ENCODE assay signal across 2 fruit fly cellular contexts in genomic region chr3L:12835511-12836479, dm6.
TF ChIP-seq lines count a peak whose summit lies in the region.

No protein-coding gene starts in this region.

TF ChIP-seq in whole organism, embryonic, 481 proteins besides CTCF, POLR2A, EP300 and RAD21 (continued from another document):
- peak; percentile 32 for TF ChIP-seq CG17568 (GFP tag; optimal IDR thresholded peaks at IDR 0.05; lab: Kevin White, UChicago)
- TF ChIP-seq eve (GFP tag; optimal IDR thresholded peaks at IDR 0.05; lab: Kevin White, UChicago), result peak in 1 of 2 experiments; percentile 68
- peak; percentile 23; the same call in 1 of the 2 replicates for TF ChIP-seq Bgb (GFP tag; IDR thresholded peaks at IDR 0.05; lab: Robert Waterston, UW; ENCODE audit: partially characterized antibody)
- peak; percentile 7 for TF ChIP-seq gro (GFP tag; optimal IDR thresholded peaks at IDR 0.05; lab: Kevin White, UChicago)
- TF ChIP-seq MTF-1 (GFP tag; optimal IDR thresholded peaks at IDR 0.05; lab: Kevin White, UChicago; ENCODE audit: borderline replicate concordance), result peak; percentile 31
- TF ChIP-seq sug (tag; optimal IDR thresholded peaks at IDR 0.05; lab: Kevin White, UChicago), result peak; percentile 99
- peak; percentile 12 for TF ChIP-seq CG2678 (tag; optimal IDR thresholded peaks at IDR 0.05; lab: Kevin White, UChicago)
- TF ChIP-seq sim (GFP tag; IDR thresholded peaks at IDR 0.05; lab: Robert Waterston, UW), result no peak
- peak in 1 of 2 experiments; percentile 17 for TF ChIP-seq Hr78 (GFP tag; optimal IDR thresholded peaks at IDR 0.05; lab: Kevin White, UChicago)
- peak; percentile 22 for TF ChIP-seq CG6254 (GFP tag; optimal IDR thresholded peaks at IDR 0.05; lab: Kevin White, UChicago)
- peak; percentile 34 for TF ChIP-seq CG4707 (GFP tag; optimal IDR thresholded peaks at IDR 0.05; lab: Kevin White, UChicago)
- TF ChIP-seq pfk (GFP tag; optimal IDR thresholded peaks at IDR 0.05; lab: Kevin White, UChicago), result no peak
- TF ChIP-seq pita (GFP tag; optimal IDR thresholded peaks at IDR 0.05; lab: Kevin White, UChicago), result peak; percentile 23
- TF ChIP-seq PHDP (tag; optimal IDR thresholded peaks at IDR 0.05; lab: Kevin White, UChicago), result peak; percentile 47
- peak; percentile 7 for TF ChIP-seq Fer1 (GFP tag; optimal IDR thresholded peaks at IDR 0.05; lab: Kevin White, UChicago)
- no peak for TF ChIP-seq CG1832 (GFP tag; optimal IDR thresholded peaks at IDR 0.05; lab: Kevin White, UChicago)
- TF ChIP-seq Spps (tag; optimal IDR thresholded peaks at IDR 0.05; lab: Kevin White, UChicago), result peak; percentile 12
- no peak; the same call in 2 of the 3 replicates for TF ChIP-seq knrl (GFP tag; IDR thresholded peaks at IDR 0.05; lab: Robert Waterston, UW; ENCODE audit: partially characterized antibody)
- no peak for TF ChIP-seq CG2120 (GFP tag; optimal IDR thresholded peaks at IDR 0.05; lab: Kevin White, UChicago)
- peak; percentile 21 for TF ChIP-seq Dek (tag; optimal IDR thresholded peaks at IDR 0.05; lab: Kevin White, UChicago)
- peak; percentile 35 for TF ChIP-seq Hey (tag; optimal IDR thresholded peaks at IDR 0.05; lab: Kevin White, UChicago)
- TF ChIP-seq CG7372 (GFP tag; IDR thresholded peaks at IDR 0.05; lab: Robert Waterston, UW), result no peak
- peak; percentile 13 for TF ChIP-seq gem (tag; optimal IDR thresholded peaks at IDR 0.05; lab: Kevin White, UChicago)
- TF ChIP-seq cwo (GFP tag; optimal IDR thresholded peaks at IDR 0.05; lab: Kevin White, UChicago), result peak; percentile 9
- TF ChIP-seq CG12071 (GFP tag; optimal IDR thresholded peaks at IDR 0.05; lab: Kevin White, UChicago), result peak; percentile 34
- TF ChIP-seq Sin3A (optimal IDR thresholded peaks at IDR 0.05; lab: Kevin White, UChicago), result no peak
- TF ChIP-seq D19A (tag; optimal IDR thresholded peaks at IDR 0.05; lab: Kevin White, UChicago), result peak; percentile 14
- TF ChIP-seq grn (GFP tag; optimal IDR thresholded peaks at IDR 0.05; lab: Kevin White, UChicago), result peak; percentile 78
- peak; percentile 47 for TF ChIP-seq CG15601 (tag; optimal IDR thresholded peaks at IDR 0.05; lab: Kevin White, UChicago)
- TF ChIP-seq Hmx (GFP tag; optimal IDR thresholded peaks at IDR 0.05; lab: Kevin White, UChicago), result no peak
- 0 out of 2 replicates have a peak, but pooled peaks have one; percentile 16 for TF ChIP-seq Awh (GFP tag; IDR thresholded peaks at IDR 0.05; lab: Robert Waterston, UW)
- TF ChIP-seq sens (GFP tag; lab: Kevin White, UChicago), result peak; percentile 50
- peak; percentile 0 for TF ChIP-seq HHEX (GFP tag; optimal IDR thresholded peaks at IDR 0.05; lab: Kevin White, UChicago)
- TF ChIP-seq nerfin-1 (tag; optimal IDR thresholded peaks at IDR 0.05; lab: Kevin White, UChicago), result peak; percentile 8
- peak; percentile 53; the same call in 1 of the 3 replicates for TF ChIP-seq CG2199 (GFP tag; IDR thresholded peaks at IDR 0.05; lab: Robert Waterston, UW)
- no peak for TF ChIP-seq CG8290 (GFP tag; optimal IDR thresholded peaks at IDR 0.05; lab: Kevin White, UChicago)
- peak in 1 of 2 experiments; percentile 71 for TF ChIP-seq CG8290 (tag; optimal IDR thresholded peaks at IDR 0.05; lab: Kevin White, UChicago)
- TF ChIP-seq nau (GFP tag; optimal IDR thresholded peaks at IDR 0.05; lab: Kevin White, UChicago), result no peak
- TF ChIP-seq CG18476 (GFP tag; optimal IDR thresholded peaks at IDR 0.05; lab: Kevin White, UChicago), result no peak
- TF ChIP-seq CG15514 (GFP tag; optimal IDR thresholded peaks at IDR 0.05; lab: Kevin White, UChicago), result peak; percentile 27
- TF ChIP-seq CG6654 (GFP tag; optimal IDR thresholded peaks at IDR 0.05; lab: Kevin White, UChicago), result peak; percentile 98
- peak; percentile 80 for TF ChIP-seq lab (GFP tag; optimal IDR thresholded peaks at IDR 0.05; lab: Kevin White, UChicago)
- peak; percentile 85 for TF ChIP-seq Myb (GFP tag; optimal IDR thresholded peaks at IDR 0.05; lab: Kevin White, UChicago)
- peak; percentile 18 for TF ChIP-seq CG13424 (tag; optimal IDR thresholded peaks at IDR 0.05; lab: Kevin White, UChicago)
- no peak for TF ChIP-seq CG9215 (GFP tag; IDR thresholded peaks at IDR 0.05; lab: Robert Waterston, UW)
- TF ChIP-seq otp (GFP tag; IDR thresholded peaks at IDR 0.05; lab: Robert Waterston, UW), result 0 out of 3 replicates have a peak, but pooled peaks have one; percentile 28
- no peak for TF ChIP-seq amos (GFP tag; IDR thresholded peaks at IDR 0.05; lab: Robert Waterston, UW; ENCODE audit: partially characterized antibody)
- peak; percentile 50 for TF ChIP-seq mirr (GFP tag; optimal IDR thresholded peaks at IDR 0.05; lab: Kevin White, UChicago)
- no peak for TF ChIP-seq CG34224 (GFP tag; IDR thresholded peaks at IDR 0.05; lab: Robert Waterston, UW; ENCODE audit: partially characterized antibody)
- peak; percentile 4 for TF ChIP-seq CG2202 (tag; optimal IDR thresholded peaks at IDR 0.05; lab: Kevin White, UChicago)
- TF ChIP-seq en (GFP tag; optimal IDR thresholded peaks at IDR 0.05; lab: Kevin White, UChicago), result no peak
- peak; percentile 12 for TF ChIP-seq Meics (GFP tag; optimal IDR thresholded peaks at IDR 0.05; lab: Kevin White, UChicago)
- peak; percentile 64 for TF ChIP-seq exex (tag; optimal IDR thresholded peaks at IDR 0.05; lab: Kevin White, UChicago)
- peak; percentile 56 for TF ChIP-seq CG34376 (GFP tag; optimal IDR thresholded peaks at IDR 0.05; lab: Kevin White, UChicago)
- 0 out of 3 replicates have a peak, but pooled peaks have one; percentile 16 for TF ChIP-seq ci (GFP tag; IDR thresholded peaks at IDR 0.05; lab: Robert Waterston, UW)
- peak; percentile 13 for TF ChIP-seq dmrt99B (tag; optimal IDR thresholded peaks at IDR 0.05; lab: Kevin White, UChicago)
- peak; percentile 77 for TF ChIP-seq Med (GFP tag; lab: Kevin White, UChicago)

TF ChIP-seq in whole organism, prepupa, 60 proteins besides CTCF, POLR2A, EP300 and RAD21 (continued from another document):
- TF ChIP-seq Lpt (GFP tag; optimal IDR thresholded peaks at IDR 0.05; lab: Kevin White, UChicago), result no peak
- peak; percentile 88 for TF ChIP-seq fkh (GFP tag; optimal IDR thresholded peaks at IDR 0.05; lab: Kevin White, UChicago)
- peak; percentile 57 for TF ChIP-seq svp (GFP tag; lab: Kevin White, UChicago)
- no peak for TF ChIP-seq fd85E (GFP tag; optimal IDR thresholded peaks at IDR 0.05; lab: Kevin White, UChicago)
- peak; percentile 85 for TF ChIP-seq vri (GFP tag; optimal IDR thresholded peaks at IDR 0.05; lab: Kevin White, UChicago)
- TF ChIP-seq CG10631 (GFP tag; optimal IDR thresholded peaks at IDR 0.05; lab: Kevin White, UChicago), result no peak
- TF ChIP-seq Sox15 (GFP tag; optimal IDR thresholded peaks at IDR 0.05; lab: Kevin White, UChicago), result no peak
- no peak for TF ChIP-seq CG9139 (GFP tag; optimal IDR thresholded peaks at IDR 0.05; lab: Kevin White, UChicago)
- TF ChIP-seq Eip78C (GFP tag; lab: Kevin White, UChicago), result peak; percentile 62
- no peak for TF ChIP-seq OdsH (GFP tag; optimal IDR thresholded peaks at IDR 0.05; lab: Kevin White, UChicago)
- TF ChIP-seq Hr4 (GFP tag; optimal IDR thresholded peaks at IDR 0.05; lab: Kevin White, UChicago), result no peak
- no peak for TF ChIP-seq net (GFP tag; optimal IDR thresholded peaks at IDR 0.05; lab: Kevin White, UChicago)
- TF ChIP-seq CG6854 (GFP tag; optimal IDR thresholded peaks at IDR 0.05; lab: Kevin White, UChicago), result no peak
- no peak for TF ChIP-seq CG8119 (GFP tag; IDR thresholded peaks at IDR 0.05; lab: Robert Waterston, UW)
